Worm (Caenorhabditis elegans) whole organism, midembryonic: ENCODE measurements around the gene Y38F1A.4.

Experiments used
- T22C8.4 ChIP-seq: fragments of 200-800 bp; sonication (Bioruptor generic); IDR thresholded peaks from 2 replicates; pipeline ENCODE4 v1.3.6; 2022; ENCODE audit warnings: missing genetic modification characterization, missing compliant biosample characterization
- flt-1 ChIP-seq: fragments of 200-800 bp; sonication (Bioruptor generic); IDR thresholded peaks from 2 replicates; pipeline ENCODE4 v1.3.6; 2022; ENCODE audit warnings: missing genetic modification characterization, missing compliant biosample characterization
- med-1 ChIP-seq: sonication (generic microtip); optimal IDR thresholded peaks from 2 replicates; lab custom pipeline; 2017; ENCODE audit warnings: missing genetic modification characterization, mild to moderate bottlenecking, missing compliant biosample characterization, antibody characterized with exemption, missing genetic modification reagents; ENCODE audit not compliant: insufficient read depth
- ref-1 ChIP-seq: fragments of 200-800 bp; sonication (Bioruptor generic); conservative IDR thresholded peaks from 2 replicates; pipeline ENCODE4 v1.3.6; 2022; ENCODE audit warnings: missing genetic modification reagents, missing genetic modification characterization, missing compliant biosample characterization
- tab-1 ChIP-seq: fragments of 200-800 bp; sonication (Bioruptor generic); IDR thresholded peaks from 2 replicates; pipeline ENCODE4 v1.3.6; 2022; ENCODE audit warnings: missing genetic modification characterization, missing compliant biosample characterization
- ztf-29 ChIP-seq: fragments of 200-800 bp; sonication (Bioruptor generic); IDR thresholded peaks from 2 replicates; pipeline ENCODE4 v1.3.6; 2022; ENCODE audit warnings: missing genetic modification reagents, missing genetic modification characterization, missing compliant biosample characterization

- TF ChIP-seq flt-1 (GFP tag; lab: Robert Waterston, UW) (no peak), ref-1 (GFP tag; lab: Robert Waterston, UW) (no peak), ztf-29 (GFP tag; lab: Robert Waterston, UW) (no peak), med-1 (no peak), T22C8.4 (no peak), tab-1 (GFP tag; lab: Robert Waterston, UW) (no peak)
Observed at ce11 chrII:12982830-12983229, 13.3 kb upstream of the Y38F1A.4 start.
